Worm (Caenorhabditis elegans) whole organism, late embryonic: Measurements from ENCODE around the gene ufd-2.

ENCODE experiments used
- C08G9.2 ChIP-seq: sonication (generic microtip); optimal IDR thresholded peaks from 2 replicates; lab custom pipeline; 2016; ENCODE audit warnings: mild to moderate bottlenecking, missing genetic modification characterization, moderate library complexity, missing compliant biosample characterization
- C38D4.7 ChIP-seq: fragments of 200-800 bp; sonication (Bioruptor generic); optimal IDR thresholded peaks from 2 replicates; lab custom pipeline; 2018; ENCODE audit warnings: mild to moderate bottlenecking, missing genetic modification characterization, moderate library complexity, missing compliant biosample characterization
- K02D7.2 ChIP-seq: sonication (generic microtip); optimal IDR thresholded peaks from 2 replicates; lab custom pipeline; 2017; ENCODE audit warnings: mild to moderate bottlenecking, missing genetic modification characterization, missing compliant biosample characterization
- Y22D7AL.16 ChIP-seq: sonication (generic microtip); optimal IDR thresholded peaks from 2 replicates; lab custom pipeline; 2016; ENCODE audit warnings: missing genetic modification characterization, missing compliant biosample characterization
- ahr-1 ChIP-seq: sonication (generic microtip); optimal IDR thresholded peaks from 2 replicates; lab custom pipeline; 2016; ENCODE audit warnings: missing genetic modification characterization, missing compliant biosample characterization
- ceh-18 ChIP-seq: sonication (generic microtip); optimal IDR thresholded peaks from 2 replicates; lab custom pipeline; 2016; ENCODE audit warnings: missing genetic modification characterization, missing compliant biosample characterization
- ceh-19 ChIP-seq: fragments of 200-800 bp; sonication (Bioruptor generic); optimal IDR thresholded peaks from 2 replicates; lab custom pipeline; 2018; ENCODE audit warnings: mild to moderate bottlenecking, missing genetic modification characterization, missing compliant biosample characterization
- ceh-2 ChIP-seq: sonication (generic microtip); optimal IDR thresholded peaks from 2 replicates; lab custom pipeline; 2016; ENCODE audit warnings: missing genotype, missing genetic modification characterization, missing compliant biosample characterization
- ceh-22 ChIP-seq: sonication (generic microtip); optimal IDR thresholded peaks from 2 replicates; lab custom pipeline; 2017; ENCODE audit warnings: missing biosample characterization, missing genetic modification characterization
- ceh-30 ChIP-seq: fragments of 150-350 bp; optimal IDR thresholded peaks from 2 replicates; lab custom pipeline; 2014; ENCODE audit warnings: missing biosample characterization, missing genetic modification characterization
- ceh-31 ChIP-seq: sonication (generic microtip); optimal IDR thresholded peaks from 2 replicates; lab custom pipeline; 2016; ENCODE audit warnings: missing genetic modification characterization, missing compliant biosample characterization
- ceh-34 ChIP-seq: sonication (generic microtip); optimal IDR thresholded peaks from 2 replicates; lab custom pipeline; 2016; ENCODE audit warnings: mild to moderate bottlenecking, missing genetic modification characterization, missing compliant biosample characterization
- ceh-45 ChIP-seq: fragments of 200-800 bp; sonication (Bioruptor generic); IDR thresholded peaks from 2 replicates; pipeline ENCODE4 v1.3.6; 2022; ENCODE audit warnings: missing genetic modification reagents, missing genetic modification characterization, missing compliant biosample characterization
- ceh-48 ChIP-seq: sonication (generic microtip); optimal IDR thresholded peaks from 2 replicates; lab custom pipeline; 2016; ENCODE audit warnings: missing genetic modification characterization, inconsistent platforms, missing compliant biosample characterization
- che-1 ChIP-seq: sonication (generic microtip); optimal IDR thresholded peaks from 2 replicates; lab custom pipeline; 2016; ENCODE audit warnings: mild to moderate bottlenecking, missing genetic modification characterization, missing compliant biosample characterization
- dmd-4 ChIP-seq: sonication (generic microtip); optimal IDR thresholded peaks from 2 replicates; lab custom pipeline; 2016; ENCODE audit warnings: borderline replicate concordance, missing genetic modification characterization, missing compliant biosample characterization
- dve-1 ChIP-seq: sonication (generic microtip); optimal IDR thresholded peaks from 2 replicates; lab custom pipeline; 2017; ENCODE audit warnings: antibody characterized with exemption, mild to moderate bottlenecking, missing genetic modification characterization, missing compliant biosample characterization
- elt-2 ChIP-seq: sonication (generic microtip); optimal IDR thresholded peaks from 2 replicates; lab custom pipeline; 2016; ENCODE audit warnings: missing genetic modification reagents, missing genetic modification characterization, missing compliant biosample characterization
- elt-4 ChIP-seq: sonication (generic microtip); optimal IDR thresholded peaks from 2 replicates; lab custom pipeline; 2016; ENCODE audit warnings: missing genetic modification characterization, missing compliant biosample characterization
- fkh-10 ChIP-seq: fragments of 150-350 bp; optimal IDR thresholded peaks from 2 replicates; lab custom pipeline; 2014; ENCODE audit warnings: missing biosample characterization, missing genetic modification reagents, missing genetic modification characterization
- hlh-13 ChIP-seq: fragments of 200-800 bp; sonication (Bioruptor generic); optimal IDR thresholded peaks from 2 replicates; lab custom pipeline; 2018; ENCODE audit warnings: mild to moderate bottlenecking, missing genetic modification characterization, missing compliant biosample characterization
- hlh-15 ChIP-seq: sonication (generic microtip); optimal IDR thresholded peaks from 2 replicates; lab custom pipeline; 2016; ENCODE audit warnings: missing genetic modification characterization, missing compliant biosample characterization
- hlh-30 ChIP-seq: sonication (generic microtip); optimal IDR thresholded peaks from 2 replicates; lab custom pipeline; 2017; ENCODE audit warnings: antibody characterized with exemption, missing genetic modification characterization, missing compliant biosample characterization; ENCODE audit not compliant: insufficient read depth
- hlh-6 ChIP-seq: sonication (generic microtip); optimal IDR thresholded peaks from 2 replicates; lab custom pipeline; 2016; ENCODE audit warnings: missing genotype, missing genetic modification characterization, missing compliant biosample characterization
- hlh-8 ChIP-seq: sonication (generic microtip); optimal IDR thresholded peaks from 2 replicates; lab custom pipeline; 2016; ENCODE audit warnings: missing genotype, missing genetic modification characterization, missing compliant biosample characterization
- madf-2 ChIP-seq: sonication (generic microtip); optimal IDR thresholded peaks from 2 replicates; lab custom pipeline; 2017; ENCODE audit warnings: missing genetic modification characterization, missing compliant biosample characterization
- nfya-1 ChIP-seq: sonication (generic microtip); optimal IDR thresholded peaks from 2 replicates; lab custom pipeline; 2017; ENCODE audit warnings: missing genetic modification characterization, mild to moderate bottlenecking, missing compliant biosample characterization, antibody characterized with exemption, moderate library complexity
- nhr-232 ChIP-seq: sonication (generic microtip); optimal IDR thresholded peaks from 2 replicates; lab custom pipeline; 2016; ENCODE audit warnings: missing genetic modification characterization, missing compliant biosample characterization
- npax-4 ChIP-seq: sonication (generic microtip); optimal IDR thresholded peaks from 2 replicates; lab custom pipeline; 2016; ENCODE audit warnings: missing genetic modification characterization, missing compliant biosample characterization
- odd-2 ChIP-seq: sonication (generic microtip); optimal IDR thresholded peaks from 2 replicates; lab custom pipeline; 2017; ENCODE audit warnings: antibody characterized with exemption, mild to moderate bottlenecking, missing genetic modification characterization, missing compliant biosample characterization
- pag-3 ChIP-seq: sonication (generic microtip); optimal IDR thresholded peaks from 2 replicates; lab custom pipeline; 2016; ENCODE audit warnings: missing compliant biosample characterization, missing genetic modification characterization, borderline replicate concordance
- pat-9 ChIP-seq: fragments of 200-800 bp; sonication (Bioruptor generic); optimal IDR thresholded peaks from 2 replicates; lab custom pipeline; 2018; ENCODE audit warnings: mild to moderate bottlenecking, missing genetic modification characterization, moderate library complexity, missing compliant biosample characterization
- pax-1 ChIP-seq: fragments of 150-350 bp; optimal IDR thresholded peaks from 2 replicates; lab custom pipeline; 2014; ENCODE audit warnings: missing biosample characterization, missing genetic modification characterization
- pha-2 ChIP-seq: sonication (generic microtip); optimal IDR thresholded peaks from 2 replicates; lab custom pipeline; 2017; ENCODE audit warnings: mild to moderate bottlenecking, missing genetic modification characterization, missing compliant biosample characterization
- pqm-1 ChIP-seq: sonication (generic microtip); optimal IDR thresholded peaks from 2 replicates; lab custom pipeline; 2016; ENCODE audit warnings: missing genetic modification characterization, missing compliant biosample characterization
- sdc-2 ChIP-seq: sonication (generic microtip); optimal IDR thresholded peaks from 2 replicates; lab custom pipeline; 2016; ENCODE audit warnings: missing genotype, missing genetic modification characterization, missing compliant biosample characterization
- sox-4 ChIP-seq: sonication (generic microtip); optimal IDR thresholded peaks from 2 replicates; lab custom pipeline; 2017; ENCODE audit warnings: mild to moderate bottlenecking, missing genetic modification characterization, inconsistent platforms, missing compliant biosample characterization
- tbx-7 ChIP-seq: sonication (generic microtip); optimal IDR thresholded peaks from 2 replicates; lab custom pipeline; 2016; ENCODE audit warnings: missing genotype, missing genetic modification characterization, missing compliant biosample characterization
- ttx-3 ChIP-seq: sonication (generic microtip); optimal IDR thresholded peaks from 2 replicates; lab custom pipeline; 2016; ENCODE audit warnings: missing genetic modification reagents, missing genetic modification characterization, missing compliant biosample characterization
- unc-55 ChIP-seq: sonication (generic microtip); optimal IDR thresholded peaks from 2 replicates; lab custom pipeline; 2017; ENCODE audit warnings: missing biosample characterization, missing genetic modification reagents, missing genetic modification characterization
- zip-5 ChIP-seq: sonication (generic microtip); optimal IDR thresholded peaks from 2 replicates; lab custom pipeline; 2016; ENCODE audit warnings: missing genetic modification characterization, missing compliant biosample characterization

Gene ufd-2

ce11 chrII:8075324-8075810, 12.8 kb downstream of the ufd-2 start, which contains the start of gene K02C4.2 (continued):
- no peak for TF ChIP-seq ceh-30
- TF ChIP-seq odd-2: peak; percentile 12
- TF ChIP-seq hlh-6 (tag; lab: Kevin White, UChicago): peak; percentile 76
- no peak for TF ChIP-seq sdc-2 (tag; lab: Kevin White, UChicago)
- 0 out of 2 replicates have a peak, but pooled peaks have one; percentile 30 for TF ChIP-seq ceh-45 (GFP tag; lab: Robert Waterston, UW)
- TF ChIP-seq hlh-8 (tag; lab: Kevin White, UChicago): no peak
- peak; percentile 82 for TF ChIP-seq elt-2 (tag; lab: Kevin White, UChicago)
- TF ChIP-seq sox-4 (tag; lab: Kevin White, UChicago): peak; percentile 55
- no peak for TF ChIP-seq ceh-19 (GFP tag; lab: Kevin White, UChicago)
- no peak for TF ChIP-seq dmd-4
- TF ChIP-seq C08G9.2 (tag; lab: Kevin White, UChicago): peak; percentile 48
- peak; percentile 71 for TF ChIP-seq che-1 (tag; lab: Kevin White, UChicago)
- TF ChIP-seq hlh-13 (GFP tag; lab: Kevin White, UChicago): peak; percentile 57
- TF ChIP-seq pqm-1: no peak
- TF ChIP-seq K02D7.2 (tag; lab: Kevin White, UChicago): peak; percentile 5
- TF ChIP-seq pax-1: no peak
- peak; percentile 80 for TF ChIP-seq pat-9 (tag; lab: Kevin White, UChicago)
- peak; percentile 17 for TF ChIP-seq ceh-48
- no peak for TF ChIP-seq ahr-1
- no peak for TF ChIP-seq unc-55 (GFP tag; lab: Kevin White, UChicago)
- TF ChIP-seq fkh-10 (GFP tag; lab: Kevin White, UChicago): no peak
- no peak for TF ChIP-seq hlh-15 (tag; lab: Kevin White, UChicago)
- TF ChIP-seq nhr-232 (tag; lab: Kevin White, UChicago): peak; percentile 64
- peak; percentile 10 for TF ChIP-seq ceh-31 (tag; lab: Kevin White, UChicago)
- peak; percentile 6 for TF ChIP-seq ceh-2 (tag; lab: Kevin White, UChicago)
- peak; percentile 51 for TF ChIP-seq nfya-1 (tag; lab: Kevin White, UChicago)
- peak; percentile 52 for TF ChIP-seq ceh-34
- TF ChIP-seq pag-3: no peak
- peak; percentile 40 for TF ChIP-seq ttx-3
- TF ChIP-seq zip-5 (tag; lab: Kevin White, UChicago): no peak
- no peak for TF ChIP-seq Y22D7AL.16 (tag; lab: Kevin White, UChicago)
- TF ChIP-seq npax-4 (tag; lab: Kevin White, UChicago): peak; percentile 18
- peak; percentile 76 for TF ChIP-seq dve-1 (tag; lab: Kevin White, UChicago)
- peak; percentile 55 for TF ChIP-seq hlh-30 (tag; lab: Kevin White, UChicago)
- peak; percentile 57 for TF ChIP-seq ceh-18 (tag; lab: Kevin White, UChicago)
- no peak for TF ChIP-seq elt-4 (tag; lab: Kevin White, UChicago)
- peak; percentile 9 for TF ChIP-seq tbx-7
- peak; percentile 21 for TF ChIP-seq pha-2 (tag; lab: Kevin White, UChicago)

DNA sequence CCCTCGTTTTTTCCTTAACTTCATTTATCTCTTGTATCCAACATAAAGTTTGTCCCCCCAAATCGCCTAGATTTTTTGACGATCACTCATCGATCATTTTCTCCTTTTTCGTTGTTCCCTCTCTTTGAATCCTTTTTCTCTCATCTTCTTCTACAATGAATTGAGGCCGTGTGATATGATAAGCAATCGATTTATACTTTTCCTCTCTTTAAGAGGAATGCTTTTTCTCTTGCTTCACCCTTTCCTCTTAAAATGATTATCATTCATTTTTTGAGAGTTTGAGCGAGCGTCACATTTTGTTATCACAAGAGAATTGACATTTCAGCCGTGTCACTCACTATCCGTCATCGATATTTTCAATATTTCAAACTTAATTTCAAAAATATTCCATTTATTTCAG, 15.5 kb downstream of the ufd-2 start, which contains the start of gene K02C4.5:
Gene K02C4.5, plus strand, starts transcription at position 395 of the 400 bp plus-strand sequence.
- TF ChIP-seq madf-2 (no peak), pqm-1 (no peak), ceh-22 (tag; lab: Kevin White, UChicago) (no peak), ceh-19 (GFP tag; lab: Kevin White, UChicago) (no peak), pha-2 (tag; lab: Kevin White, UChicago) (no peak), hlh-30 (tag; lab: Kevin White, UChicago) (no peak), odd-2 (no peak), ttx-3 (no peak), C38D4.7 (GFP tag; lab: Kevin White, UChicago) (no peak)
- TF ChIP-seq, all 69 proteins: peak for 0
